Worm (Caenorhabditis elegans): ENCODE measurements around the gene C37E2.3.

DNA sequence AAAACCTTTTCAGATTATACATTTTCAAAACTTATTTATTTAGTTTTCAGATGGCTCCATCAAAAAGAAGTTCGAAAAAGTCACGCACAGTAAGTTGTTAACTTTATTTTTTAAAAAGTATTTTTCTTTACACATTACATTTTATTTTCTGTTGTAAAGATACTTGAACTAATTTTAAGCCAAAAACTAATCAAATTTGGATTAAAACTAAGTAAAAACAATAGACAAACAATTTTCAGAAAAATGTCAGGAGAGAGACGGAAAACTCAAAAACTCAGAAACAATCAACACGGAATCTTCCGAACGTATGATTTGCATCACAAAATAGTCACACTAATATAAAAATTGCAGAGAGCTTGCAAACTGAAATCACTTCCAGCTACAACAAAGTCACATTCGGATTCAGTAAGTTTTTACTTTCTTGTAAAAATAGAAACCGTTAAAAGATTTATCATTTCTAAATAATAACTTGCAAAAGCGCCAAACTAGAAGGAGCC, 38.3 kb upstream of the C37E2.3 start, which contains the start of gene ceh-89:
- TF ChIP-seq nhr-10 (tag; optimal IDR thresholded peaks at IDR 0.05) (no peak), elt-1 (tag; optimal IDR thresholded peaks at IDR 0.05) (no peak), lsy-2 (tag; optimal IDR thresholded peaks at IDR 0.05) (no peak), egl-27 (tag; optimal IDR thresholded peaks at IDR 0.05) (no peak), Y55F3AM.14 (GFP tag; optimal IDR thresholded peaks at IDR 0.05) (no peak), skn-1 (tag; optimal IDR thresholded peaks at IDR 0.05) (no peak), nhr-77 (tag; optimal IDR thresholded peaks at IDR 0.05) (no peak), nhr-237 (tag; optimal IDR thresholded peaks at IDR 0.05) (no peak)

All from whole organism, L2 larva.